Worm (Caenorhabditis elegans): Measurements from ENCODE around the gene algn-14.

Gene algn-14

DNA sequence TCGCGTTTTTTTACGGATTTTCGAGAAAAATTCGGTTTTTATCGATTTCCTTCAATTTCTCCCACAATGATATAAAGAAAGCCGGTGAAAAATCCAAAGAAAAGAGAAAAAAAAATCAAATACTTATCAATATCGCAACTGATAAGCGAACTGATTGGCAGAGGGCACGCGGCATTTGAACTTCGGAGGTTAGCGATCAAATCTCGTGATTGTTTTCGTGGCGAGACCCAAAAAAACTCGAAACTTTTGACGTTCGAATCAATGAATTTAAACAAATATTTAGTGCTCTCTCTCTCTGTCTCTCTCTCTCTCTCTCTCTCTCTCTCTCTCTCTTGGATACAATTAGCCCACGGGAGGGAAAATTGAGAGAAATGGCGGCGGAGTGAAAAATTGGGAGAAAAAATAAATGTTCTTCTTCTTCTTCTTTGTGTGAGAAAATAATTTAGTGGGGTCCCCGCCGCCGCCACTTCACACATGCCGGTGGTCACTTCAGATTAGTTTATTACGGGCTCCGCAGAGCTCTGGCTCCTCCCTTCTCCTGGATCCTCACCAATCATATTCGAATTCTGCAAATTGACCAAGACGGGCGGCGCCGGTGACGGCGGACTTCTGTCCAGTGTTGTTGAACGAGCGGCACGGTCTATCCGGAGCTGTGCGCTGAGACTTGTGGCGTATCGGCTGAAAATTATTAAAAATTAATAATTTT, 11.5 kb upstream of the algn-14 start:
- TF ChIP-seq ceh-6 (GFP tag; optimal IDR thresholded peaks at IDR 0.05) (no peak), pqm-1 (tag; optimal IDR thresholded peaks at IDR 0.05) (no peak), lim-6 (tag; optimal IDR thresholded peaks at IDR 0.05) (no peak), elt-2 (tag; optimal IDR thresholded peaks at IDR 0.05) (peak; percentile 20), pax-1 (tag; optimal IDR thresholded peaks at IDR 0.05) (no peak), npax-4 (tag; optimal IDR thresholded peaks at IDR 0.05) (no peak), hlh-15 (tag; optimal IDR thresholded peaks at IDR 0.05) (no peak)

ce11 chrIV:3812812-3813211, 9.6 kb upstream of the algn-14 start:
- TF ChIP-seq ama-1 (optimal IDR thresholded peaks at IDR 0.05) (no peak), ceh-14 (tag; optimal IDR thresholded peaks at IDR 0.05) (no peak), rnt-1 (tag; optimal IDR thresholded peaks at IDR 0.05) (no peak), mec-3 (tag; optimal IDR thresholded peaks at IDR 0.05; ENCODE audit: borderline replicate concordance) (no peak), ets-4 (tag; optimal IDR thresholded peaks at IDR 0.05) (no peak), ceh-34 (tag; optimal IDR thresholded peaks at IDR 0.05) (no peak), Y22D7AL.16 (tag; optimal IDR thresholded peaks at IDR 0.05) (no peak), F13H6.1 (tag; optimal IDR thresholded peaks at IDR 0.05) (no peak), ceh-2 (tag; optimal IDR thresholded peaks at IDR 0.05) (no peak)

ce11 chrIV:3807545-3807944, 4.3 kb upstream of the algn-14 start:
- TF ChIP-seq ceh-31 (tag; optimal IDR thresholded peaks at IDR 0.05) (peak; percentile 4), ceh-22 (tag; optimal IDR thresholded peaks at IDR 0.05) (no peak)

- TF ChIP-seq pros-1 (tag; optimal IDR thresholded peaks at IDR 0.05) = no peak
- no peak for TF ChIP-seq T23F11.4 (GFP tag; optimal IDR thresholded peaks at IDR 0.05)
- TF ChIP-seq che-1 (tag; optimal IDR thresholded peaks at IDR 0.05) = no peak
- no peak for TF ChIP-seq odd-2 (tag; optimal IDR thresholded peaks at IDR 0.05)
- no peak for TF ChIP-seq nfya-1 (tag; optimal IDR thresholded peaks at IDR 0.05)
Measured at ce11 chrIV:3807092-3807491, 3.9 kb upstream of the algn-14 start, which contains the start of gene M02B7.7. Gene M02B7.7, minus strand, starts transcription at chrIV:3807192.

DNA sequence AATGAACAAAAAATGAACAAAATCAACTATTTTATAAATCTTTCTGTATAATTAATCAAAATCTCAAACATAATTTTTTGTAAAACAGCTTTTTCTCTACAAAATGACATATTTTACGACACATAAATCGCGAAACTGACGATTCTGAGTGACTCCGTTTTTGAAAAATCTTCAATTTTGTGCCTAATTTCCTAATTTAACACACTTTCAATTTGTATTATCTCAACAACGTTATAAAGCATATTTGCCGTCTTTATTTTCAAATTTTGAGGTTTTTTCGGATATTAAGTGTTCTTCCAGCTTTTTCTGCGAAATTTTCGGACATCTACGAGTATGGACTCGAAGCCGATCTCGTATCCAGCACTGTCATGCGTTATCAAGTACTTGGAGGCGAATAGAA, 2.0 kb upstream of the algn-14 start, which contains the start of gene fbxc-47:
fbxc-47 (plus strand) TSS at position 301 of the 400 bp plus-strand sequence.
- no peak for TF ChIP-seq zip-5 (tag; optimal IDR thresholded peaks at IDR 0.05)

- TF ChIP-seq ceh-2 (tag; optimal IDR thresholded peaks at IDR 0.05) (no peak), hlh-15 (tag; optimal IDR thresholded peaks at IDR 0.05) (no peak), fax-1 (tag; optimal IDR thresholded peaks at IDR 0.05) (no peak), unc-42 (tag; optimal IDR thresholded peaks at IDR 0.05) (no peak), ceh-45 (GFP tag; IDR thresholded peaks at IDR 0.05) (no peak), gmeb-2 (tag; optimal IDR thresholded peaks at IDR 0.05) (no peak), ceh-22 (tag; optimal IDR thresholded peaks at IDR 0.05) (no peak), ama-1 (optimal IDR thresholded peaks at IDR 0.05) (no peak), rnt-1 (tag; optimal IDR thresholded peaks at IDR 0.05) (no peak), pax-1 (tag; optimal IDR thresholded peaks at IDR 0.05) (no peak), pha-2 (tag; optimal IDR thresholded peaks at IDR 0.05) (no peak), hlh-8 (tag; optimal IDR thresholded peaks at IDR 0.05) (no peak), hlh-13 (GFP tag; optimal IDR thresholded peaks at IDR 0.05) (no peak), unc-3 (GFP tag; conservative IDR thresholded peaks at IDR 0.05) (no peak), unc-3 (tag; optimal IDR thresholded peaks at IDR 0.05) (no peak), sox-4 (tag; optimal IDR thresholded peaks at IDR 0.05) (no peak), ceh-31 (tag; optimal IDR thresholded peaks at IDR 0.05) (no peak), lin-11 (tag; optimal IDR thresholded peaks at IDR 0.05) (no peak), npax-4 (tag; optimal IDR thresholded peaks at IDR 0.05) (no peak), dve-1 (tag; optimal IDR thresholded peaks at IDR 0.05) (no peak)
Measured at ce11 chrIV:3800952-3801351, 2.3 kb downstream of the algn-14 start, which contains the start of gene osm-3. Gene osm-3, minus strand, starts transcription at chrIV:3801052.

Data from whole organism, late embryonic.